Worm (Caenorhabditis elegans) whole organism, late embryonic: ENCODE measurements around the gene cwf-19L1.

ENCODE experiments used
- ama-1 ChIP-seq: fragments of 150-350 bp; optimal IDR thresholded peaks from 2 replicates; lab custom pipeline; 2014
- ceh-9 ChIP-seq: sonication (generic microtip); optimal IDR thresholded peaks from 2 replicates; lab custom pipeline; 2016; ENCODE audit warnings: mild to moderate bottlenecking, missing genetic modification characterization, inconsistent platforms, missing compliant biosample characterization
- nhr-232 ChIP-seq: sonication (generic microtip); optimal IDR thresholded peaks from 2 replicates; lab custom pipeline; 2016; ENCODE audit warnings: missing genetic modification characterization, missing compliant biosample characterization
- pha-4 ChIP-seq: fragments of 150-350 bp; optimal IDR thresholded peaks from 2 replicates; lab custom pipeline; 2018; ENCODE audit warnings: missing biosample characterization, missing genetic modification reagents, missing genetic modification characterization
- unc-86 ChIP-seq: sonication (generic microtip); optimal IDR thresholded peaks from 2 replicates; lab custom pipeline; 2016; ENCODE audit warnings: missing genetic modification characterization, missing compliant biosample characterization

- TF ChIP-seq ama-1 (lab: Kevin White, UChicago) (peak; percentile 16), pha-4 (tag; lab: Kevin White, UChicago) (no peak), unc-86 (tag; lab: Kevin White, UChicago) (no peak), nhr-232 (no peak), ceh-9 (no peak)
These were observed 7.1 kb upstream of the cwf-19L1 start, which contains the start of gene crt-1 for ce11 chrV:6100492-6101004.
